Fruit fly (Drosophila melanogaster): ENCODE results near the gene CG17328.
A peak's percentile ranks its signal among the peaks of the same experiment; 100 is the strongest.

Gene CG17328

DNA sequence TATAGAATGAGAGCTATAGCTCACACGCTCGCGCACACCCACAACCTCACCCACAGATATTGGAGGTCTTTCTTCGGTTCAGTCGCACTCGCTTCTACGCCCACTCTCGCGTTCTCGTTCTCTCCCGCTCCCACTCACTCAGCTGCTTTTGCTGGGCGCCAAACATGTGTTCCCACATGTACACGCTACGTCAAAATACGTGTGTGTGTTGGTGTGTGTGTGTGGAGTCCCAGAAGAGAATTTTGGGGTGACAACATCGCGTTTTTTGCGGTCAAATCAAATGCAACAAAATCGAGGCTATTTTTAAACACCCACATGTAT, 28.3 kb upstream of the CG17328 start (continued):
- TF ChIP-seq CG17328 (GFP tag; IDR thresholded peaks at IDR 0.05): no peak
- no peak for TF ChIP-seq Adf1 (GFP tag; IDR thresholded peaks at IDR 0.05)
- TF ChIP-seq Hr3 (GFP tag; optimal IDR thresholded peaks at IDR 0.05): no peak
- no peak for TF ChIP-seq slbo (GFP tag; IDR thresholded peaks at IDR 0.05)
- peak; percentile 17 for TF ChIP-seq CG6854 (GFP tag; optimal IDR thresholded peaks at IDR 0.05)
- no peak for TF ChIP-seq tup (GFP tag; optimal IDR thresholded peaks at IDR 0.05)
- no peak for TF ChIP-seq GATAe (GFP tag; conservative IDR thresholded peaks at IDR 0.05)
- TF ChIP-seq bsh (GFP tag; optimal IDR thresholded peaks at IDR 0.05): no peak
- peak; percentile 48 for TF ChIP-seq sqz (GFP tag; optimal IDR thresholded peaks at IDR 0.05)
- TF ChIP-seq ind (GFP tag; optimal IDR thresholded peaks at IDR 0.05): no peak
- TF ChIP-seq Sry-β (GFP tag; optimal IDR thresholded peaks at IDR 0.05): no peak
- no peak for TF ChIP-seq tio (GFP tag; optimal IDR thresholded peaks at IDR 0.05)
- TF ChIP-seq CG9609 (GFP tag; optimal IDR thresholded peaks at IDR 0.05): no peak
- TF ChIP-seq CG12155 (GFP tag; optimal IDR thresholded peaks at IDR 0.05): no peak
- TF ChIP-seq row (GFP tag; IDR thresholded peaks at IDR 0.05): no peak
- no peak for TF ChIP-seq CG5245 (GFP tag; optimal IDR thresholded peaks at IDR 0.05)
- TF ChIP-seq Dfd (GFP tag; optimal IDR thresholded peaks at IDR 0.05): no peak
- no peak for TF ChIP-seq NC2β (GFP tag; optimal IDR thresholded peaks at IDR 0.05)
- TF ChIP-seq CG18262 (tag; optimal IDR thresholded peaks at IDR 0.05): no peak
- TF ChIP-seq Hr51 (GFP tag; optimal IDR thresholded peaks at IDR 0.05): no peak
- TF ChIP-seq Atf-2 (GFP tag; optimal IDR thresholded peaks at IDR 0.05): no peak
- no peak for TF ChIP-seq Myb (GFP tag; optimal IDR thresholded peaks at IDR 0.05)
- TF ChIP-seq CG10147 (GFP tag; optimal IDR thresholded peaks at IDR 0.05): no peak
- peak; percentile 17 for TF ChIP-seq bigmax (GFP tag; optimal IDR thresholded peaks at IDR 0.05)
- TF ChIP-seq Opbp (GFP tag; IDR thresholded peaks at IDR 0.05; ENCODE audit: partially characterized antibody): no peak
- TF ChIP-seq Oaz (GFP tag; IDR thresholded peaks at IDR 0.05): no peak
- no peak for TF ChIP-seq Six4 (GFP tag; optimal IDR thresholded peaks at IDR 0.05)
- no peak for TF ChIP-seq HHEX (GFP tag; optimal IDR thresholded peaks at IDR 0.05)
- TF ChIP-seq TFAM (GFP tag; optimal IDR thresholded peaks at IDR 0.05): no peak
- TF ChIP-seq CG5953 (GFP tag; IDR thresholded peaks at IDR 0.05): no peak
- no peak for TF ChIP-seq jumu (GFP tag; optimal IDR thresholded peaks at IDR 0.05)
- TF ChIP-seq CG14710 (tag; optimal IDR thresholded peaks at IDR 0.05): no peak
- TF ChIP-seq dm (GFP tag; optimal IDR thresholded peaks at IDR 0.05): peak; percentile 62
- TF ChIP-seq CG17912 (GFP tag; optimal IDR thresholded peaks at IDR 0.05): peak; percentile 6
- TF ChIP-seq CG15269 (tag; optimal IDR thresholded peaks at IDR 0.05): no peak
- TF ChIP-seq CG13424 (tag; optimal IDR thresholded peaks at IDR 0.05): no peak
- TF ChIP-seq CG1529 (GFP tag; optimal IDR thresholded peaks at IDR 0.05): no peak
- peak; percentile 89 for TF ChIP-seq CG1832 (GFP tag; optimal IDR thresholded peaks at IDR 0.05)
- no peak for TF ChIP-seq Spps (tag; optimal IDR thresholded peaks at IDR 0.05)
- TF ChIP-seq ems (GFP tag; optimal IDR thresholded peaks at IDR 0.05): no peak
- TF ChIP-seq caup (GFP tag; optimal IDR thresholded peaks at IDR 0.05; ENCODE audit: severe bottlenecking): no peak
- no peak for TF ChIP-seq dmrt11E (tag; optimal IDR thresholded peaks at IDR 0.05)
- TF ChIP-seq CG7357 (GFP tag; IDR thresholded peaks at IDR 0.05): no peak
- TF ChIP-seq nerfin-1 (tag; optimal IDR thresholded peaks at IDR 0.05): no peak
- no peak for TF ChIP-seq Max (GFP tag; optimal IDR thresholded peaks at IDR 0.05)
- peak; percentile 6 for TF ChIP-seq Side (GFP tag; optimal IDR thresholded peaks at IDR 0.05)
- peak; percentile 62 for TF ChIP-seq chn (GFP tag; optimal IDR thresholded peaks at IDR 0.05)
- TF ChIP-seq gsb-n (tag; optimal IDR thresholded peaks at IDR 0.05): no peak
- TF ChIP-seq CG2116 (GFP tag; optimal IDR thresholded peaks at IDR 0.05): no peak
- TF ChIP-seq CG4707 (GFP tag; optimal IDR thresholded peaks at IDR 0.05): no peak
- no peak for TF ChIP-seq slp2 (GFP tag; optimal IDR thresholded peaks at IDR 0.05)
- TF ChIP-seq fd102C (GFP tag; optimal IDR thresholded peaks at IDR 0.05): no peak

Measured in whole organism, embryonic.